Fruit fly (Drosophila melanogaster): ENCODE measurements around the gene Ald1.

Gene Ald1

DNA sequence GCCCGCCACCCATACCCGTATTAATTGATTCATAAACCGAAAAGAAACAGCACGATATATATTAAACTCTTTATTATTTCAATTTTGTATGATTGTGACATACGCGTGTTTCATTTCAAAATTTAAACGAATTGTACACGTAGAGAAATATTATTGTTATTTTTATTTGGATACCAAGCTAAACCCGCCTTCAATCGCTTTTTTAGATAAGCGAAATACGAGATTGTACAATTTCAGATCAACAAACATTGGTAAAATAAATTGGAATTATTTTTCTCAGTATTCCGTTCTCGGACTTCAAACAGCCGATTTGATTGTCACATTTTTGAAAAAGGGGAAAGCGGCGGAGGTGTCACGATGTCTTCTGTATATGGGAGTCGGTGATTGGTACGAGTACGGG lies 26.4 kb downstream of the Ald1 start (continued):
- TF ChIP-seq insv (GFP tag; optimal IDR thresholded peaks at IDR 0.05) = no peak
- TF ChIP-seq psq (GFP tag; optimal IDR thresholded peaks at IDR 0.05) = no peak
- no peak; the same call in 1 of the 2 replicates for TF ChIP-seq Atf6 (GFP tag; IDR thresholded peaks at IDR 0.05)
- no peak for TF ChIP-seq D (optimal IDR thresholded peaks at IDR 0.05)
- no peak for TF ChIP-seq D (GFP tag; optimal IDR thresholded peaks at IDR 0.05)
- no peak for TF ChIP-seq CG8765 (GFP tag; IDR thresholded peaks at IDR 0.05)
- peak; percentile 19 for TF ChIP-seq CG3838 (GFP tag; optimal IDR thresholded peaks at IDR 0.05)
- peak; percentile 12 for TF ChIP-seq CG9727 (GFP tag; optimal IDR thresholded peaks at IDR 0.05)
- TF ChIP-seq CG13624 (GFP tag; optimal IDR thresholded peaks at IDR 0.05) = peak; percentile 10
- peak; percentile 18 for TF ChIP-seq bcd (GFP tag; optimal IDR thresholded peaks at IDR 0.05)
- TF ChIP-seq CG18764 (GFP tag; optimal IDR thresholded peaks at IDR 0.05) = no peak
- peak; percentile 7 for TF ChIP-seq CG8944 (GFP tag; optimal IDR thresholded peaks at IDR 0.05)
- TF ChIP-seq lbe (GFP tag; optimal IDR thresholded peaks at IDR 0.05) = no peak
- peak; percentile 28 for TF ChIP-seq CG17359 (tag; optimal IDR thresholded peaks at IDR 0.05)
- no peak for TF ChIP-seq Sin3A (optimal IDR thresholded peaks at IDR 0.05)
- TF ChIP-seq Ets65A (GFP tag) = peak; percentile 52
- no peak for TF ChIP-seq CG17912 (GFP tag; optimal IDR thresholded peaks at IDR 0.05)
- TF ChIP-seq CG12659 (GFP tag; optimal IDR thresholded peaks at IDR 0.05) = peak; percentile 29
- TF ChIP-seq phol (tag; optimal IDR thresholded peaks at IDR 0.05) = peak; percentile 45
- no peak for TF ChIP-seq CG4404 (GFP tag; IDR thresholded peaks at IDR 0.05)
- TF ChIP-seq CG13296 (GFP tag; optimal IDR thresholded peaks at IDR 0.05) = no peak
- TF ChIP-seq Elba2 (GFP tag; optimal IDR thresholded peaks at IDR 0.05) = no peak
- no peak for TF ChIP-seq ems (GFP tag; optimal IDR thresholded peaks at IDR 0.05)
- no peak for TF ChIP-seq vfl (GFP tag; optimal IDR thresholded peaks at IDR 0.05)
- no peak for TF ChIP-seq HLHmδ (GFP tag; optimal IDR thresholded peaks at IDR 0.05)
- TF ChIP-seq HLH54F (GFP tag; optimal IDR thresholded peaks at IDR 0.05) = peak; percentile 21
- peak; percentile 16 for TF ChIP-seq CG12071 (GFP tag; optimal IDR thresholded peaks at IDR 0.05)
- TF ChIP-seq CG12744 (GFP tag; optimal IDR thresholded peaks at IDR 0.05) = no peak
- TF ChIP-seq nau (GFP tag; optimal IDR thresholded peaks at IDR 0.05) = no peak
- TF ChIP-seq CG32532 (GFP tag; IDR thresholded peaks at IDR 0.05) = peak; percentile 37; the same call in 1 of the 2 replicates
- no peak for TF ChIP-seq CG32767 (GFP tag; IDR thresholded peaks at IDR 0.05)
- TF ChIP-seq zf30C (GFP tag; optimal IDR thresholded peaks at IDR 0.05) = no peak
- no peak for TF ChIP-seq MBD-R2 (GFP tag; IDR thresholded peaks at IDR 0.05)
- no peak for TF ChIP-seq E2f2 (GFP tag; IDR thresholded peaks at IDR 0.05)
- no peak for TF ChIP-seq crp (GFP tag; optimal IDR thresholded peaks at IDR 0.05)
- TF ChIP-seq Oaz (GFP tag; IDR thresholded peaks at IDR 0.05) = no peak
- TF ChIP-seq stwl (tag; optimal IDR thresholded peaks at IDR 0.05) = no peak
- TF ChIP-seq ci (GFP tag; IDR thresholded peaks at IDR 0.05) = peak; percentile 73; the same call in 2 of the 3 replicates
- no peak for TF ChIP-seq gsb (GFP tag; IDR thresholded peaks at IDR 0.05)
- TF ChIP-seq CG11504 (tag; optimal IDR thresholded peaks at IDR 0.05) = peak; percentile 56
- TF ChIP-seq ham (GFP tag; IDR thresholded peaks at IDR 0.05) = no peak
- TF ChIP-seq mam (GFP tag; optimal IDR thresholded peaks at IDR 0.05) = peak; percentile 54
- TF ChIP-seq YL-1 (GFP tag; optimal IDR thresholded peaks at IDR 0.05) = no peak
- no peak for TF ChIP-seq ranshi (GFP tag; IDR thresholded peaks at IDR 0.05)
- no peak for TF ChIP-seq CG14710 (tag; optimal IDR thresholded peaks at IDR 0.05)
- no peak for TF ChIP-seq CG3281 (GFP tag; optimal IDR thresholded peaks at IDR 0.05)
- TF ChIP-seq zen2 (GFP tag; IDR thresholded peaks at IDR 0.05; ENCODE audit: partially characterized antibody) = no peak
- no peak for TF ChIP-seq Hmx (GFP tag; optimal IDR thresholded peaks at IDR 0.05)
- no peak for TF ChIP-seq Deaf1 (tag; optimal IDR thresholded peaks at IDR 0.05)
- TF ChIP-seq CG11696 (GFP tag; IDR thresholded peaks at IDR 0.05) = no peak; the same call in 1 of the 2 replicates
- TF ChIP-seq Nf-YA (GFP tag; IDR thresholded peaks at IDR 0.05) = 0 out of 2 replicates have a peak, but pooled peaks have one; percentile 30
- no peak for TF ChIP-seq ftz-f1 (GFP tag; optimal IDR thresholded peaks at IDR 0.05)
- TF ChIP-seq nerfin-1 (tag; optimal IDR thresholded peaks at IDR 0.05) = no peak
